Worm (Caenorhabditis elegans): ENCODE data around the gene nspb-2.
"Not testable (repeated sequence)": the region's sequence is repeated elsewhere in the genome, so short reads cannot be mapped to it uniquely, and the experiment has no call there.

The nspb-2 gene

DNA sequence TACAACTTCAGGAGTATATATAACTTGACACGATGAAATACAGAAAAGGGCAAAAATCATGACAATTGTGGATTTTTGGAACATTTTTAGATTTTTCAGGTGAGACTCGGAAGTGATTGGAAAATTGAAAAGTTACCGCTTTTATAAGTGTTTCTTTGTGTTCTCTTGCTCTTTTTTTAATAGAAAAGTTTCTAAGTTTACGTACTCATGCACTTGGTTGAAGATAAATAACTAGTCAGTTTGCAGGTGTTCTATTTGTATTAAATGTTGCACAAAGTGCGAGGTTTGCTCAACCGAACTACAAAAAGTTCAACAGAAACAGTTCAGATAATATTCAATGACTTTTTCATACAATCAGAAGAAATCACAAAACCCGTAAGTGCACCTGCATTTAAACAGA is 3.4 kb downstream of the nspb-2 start, which contains the start of gene nspb-3:
nspb-3 (minus strand) TSS at position 101 of the 400 bp plus-strand sequence.
- not testable (repeated sequence) for TF ChIP-seq ceh-88 (GFP tag; IDR thresholded peaks at IDR 0.05); nhr-84 (tag; optimal IDR thresholded peaks at IDR 0.05); mab-9 (GFP tag; IDR thresholded peaks at IDR 0.05)

ce11 chrIV:6595912-6596311 is 4.4 kb downstream of the nspb-2 start, which contains the start of gene F38A5.22:
F38A5.22 (minus strand) TSS chrIV:6595940.
- no peak for TF ChIP-seq ceh-63 (GFP tag; optimal IDR thresholded peaks at IDR 0.05)
- no peak for TF ChIP-seq mef-2 (tag; optimal IDR thresholded peaks at IDR 0.05)
- no peak for TF ChIP-seq unc-62 (GFP tag; optimal IDR thresholded peaks at IDR 0.05)
- no peak for TF ChIP-seq nhr-19 (GFP tag; conservative IDR thresholded peaks at IDR 0.05)
- TF ChIP-seq snpc-4 (tag; optimal IDR thresholded peaks at IDR 0.05), result no peak
- TF ChIP-seq tlp-1 (tag; optimal IDR thresholded peaks at IDR 0.05), result no peak
- no peak for TF ChIP-seq mab-9 (GFP tag; IDR thresholded peaks at IDR 0.05)

DNA sequence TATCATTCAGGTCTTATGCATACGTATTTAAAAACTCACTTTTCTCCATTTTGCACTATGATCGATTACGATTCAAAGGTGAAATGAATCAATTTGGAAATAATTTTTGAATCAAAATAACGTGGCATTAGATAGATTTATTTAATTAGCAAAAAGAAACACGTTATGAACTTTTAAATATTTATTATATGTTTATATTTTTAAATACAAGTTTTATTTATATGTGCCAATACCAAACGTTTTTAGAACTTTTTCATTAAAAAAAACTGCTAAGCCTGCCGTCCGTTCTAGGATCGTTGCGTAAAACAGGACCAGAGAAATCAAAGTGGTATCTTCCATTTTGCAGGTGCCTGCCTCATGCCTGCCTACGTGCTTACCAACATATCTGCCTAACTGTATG is 5.8 kb downstream of the nspb-2 start, which contains the start of gene F38A5.6:
F38A5.6 (minus strand) TSS at position 101 of the 400 bp plus-strand sequence.
- TF ChIP-seq efl-1 (optimal IDR thresholded peaks at IDR 0.05) (no peak), efl-1 (GFP tag; optimal IDR thresholded peaks at IDR 0.05 in 1 of 2) (peak in 1 of 2 experiments; percentile 88), nhr-71 (tag; optimal IDR thresholded peaks at IDR 0.05) (no peak)

DNA sequence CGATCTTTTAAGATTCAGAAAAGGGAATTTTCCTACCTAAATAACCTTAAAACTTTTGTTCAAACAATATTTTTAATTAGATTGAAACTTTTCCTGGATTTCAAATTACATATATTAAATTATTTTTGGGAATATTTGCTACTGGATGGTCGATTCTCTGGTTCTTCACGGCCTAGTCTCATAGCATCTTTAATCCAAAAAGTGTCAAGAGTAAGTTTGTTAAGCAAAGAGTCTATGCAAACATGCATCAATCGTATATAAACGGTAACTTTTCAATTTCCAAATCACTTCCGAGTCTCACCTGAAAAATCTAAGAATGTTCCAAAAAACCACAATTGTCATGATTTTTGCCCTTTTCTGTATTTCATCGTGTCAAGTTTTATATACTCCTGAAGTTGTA is 6.4 kb downstream of the nspb-2 start, which contains the start of gene nspb-4:
nspb-4 (plus strand) TSS at position 301 of the 400 bp plus-strand sequence.
- TF ChIP-seq skn-1 (tag; optimal IDR thresholded peaks at IDR 0.05); fos-1 (tag; optimal IDR thresholded peaks at IDR 0.05); pag-3 (tag; optimal IDR thresholded peaks at IDR 0.05; ENCODE audit: borderline replicate concordance, insufficient read depth): not testable (repeated sequence)

DNA sequence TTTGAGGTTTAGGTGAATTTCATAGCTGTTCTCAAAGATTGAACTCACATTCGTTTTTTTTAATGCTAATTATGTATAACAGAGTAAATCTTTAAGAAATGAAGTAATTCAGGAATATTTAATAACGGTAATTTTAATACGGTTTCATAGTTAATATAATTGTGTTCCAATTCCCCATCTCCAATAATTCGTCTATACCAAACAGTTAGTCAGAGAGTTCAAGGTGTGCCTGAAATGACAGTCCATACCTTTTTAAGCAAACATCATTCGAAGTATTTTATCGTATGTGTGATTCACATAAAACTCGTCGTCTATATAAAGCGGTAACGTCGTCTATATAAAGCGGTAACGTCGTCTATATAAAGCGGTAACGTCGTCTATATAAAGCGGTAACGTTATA is 7.2 kb downstream of the nspb-2 start, which contains the start of gene nspb-5:
nspb-5 (plus strand) TSS at position 301 of the 400 bp plus-strand sequence.
- not testable (repeated sequence) for TF ChIP-seq mdl-1, nhr-77, pqm-1 (tag; optimal IDR thresholded peaks at IDR 0.05)

DNA sequence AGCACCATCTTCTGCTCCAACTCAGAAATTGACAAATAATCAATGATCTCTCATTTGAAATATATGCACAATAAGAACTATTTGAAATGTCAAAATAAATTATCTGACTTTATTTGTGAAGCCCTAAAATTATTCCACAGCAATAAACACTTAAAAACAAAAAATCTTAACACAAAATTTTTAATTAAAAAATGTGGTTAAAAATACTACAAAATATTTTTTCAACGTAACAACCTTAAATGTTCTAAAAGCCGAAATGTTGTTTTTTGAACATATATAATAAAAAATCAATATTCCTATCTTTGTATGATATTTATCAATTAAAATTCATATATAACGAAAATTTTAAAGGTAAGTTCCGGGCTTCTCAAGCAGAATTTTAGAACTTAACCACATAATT is 8.0 kb downstream of the nspb-2 start, which contains the start of gene F38A5.8:
F38A5.8 (plus strand) TSS at position 301 of the 400 bp plus-strand sequence.
- TF ChIP-seq sup-37 (GFP tag; optimal IDR thresholded peaks at IDR 0.05) (no peak), sox-4 (tag; optimal IDR thresholded peaks at IDR 0.05) (no peak), alr-1 (tag; optimal IDR thresholded peaks at IDR 0.05; ENCODE audit: borderline replicate concordance) (no peak), vab-15 (tag; optimal IDR thresholded peaks at IDR 0.05) (no peak), ama-1 (optimal IDR thresholded peaks at IDR 0.05) (no peak), ztf-4 (tag; optimal IDR thresholded peaks at IDR 0.05) (no peak), snu-23 (GFP tag; optimal IDR thresholded peaks at IDR 0.05) (no peak), xbp-1 (tag; optimal IDR thresholded peaks at IDR 0.05) (no peak), rnt-1 (tag; optimal IDR thresholded peaks at IDR 0.05) (no peak), elt-2 (tag; optimal IDR thresholded peaks at IDR 0.05) (no peak), ceh-82 (tag; optimal IDR thresholded peaks at IDR 0.05) (no peak)

- TF ChIP-seq unc-130 (tag; optimal IDR thresholded peaks at IDR 0.05) (no peak), aly-2 (tag; optimal IDR thresholded peaks at IDR 0.05) (no peak), elt-2 (tag; optimal IDR thresholded peaks at IDR 0.05) (no peak), nhr-90 (tag; optimal IDR thresholded peaks at IDR 0.05; ENCODE audit: poor library complexity) (no peak), ceh-82 (tag; optimal IDR thresholded peaks at IDR 0.05) (peak in 1 of 3 experiments; percentile 18), nhr-84 (tag; optimal IDR thresholded peaks at IDR 0.05) (no peak), nhr-20 (tag; optimal IDR thresholded peaks at IDR 0.05) (no peak), egl-13 (tag; optimal IDR thresholded peaks at IDR 0.05) (no peak), nhr-71 (tag; optimal IDR thresholded peaks at IDR 0.05) (no peak), unc-86 (tag; optimal IDR thresholded peaks at IDR 0.05) (no peak), irx-1 (tag; optimal IDR thresholded peaks at IDR 0.05) (no peak), ceh-8 (GFP tag; optimal IDR thresholded peaks at IDR 0.05) (no peak), grh-1 (GFP tag; IDR thresholded peaks at IDR 0.05) (no peak), unc-98 (GFP tag; IDR thresholded peaks at IDR 0.05) (no peak), ceh-63 (GFP tag; optimal IDR thresholded peaks at IDR 0.05) (no peak), C34B4.2 (tag; optimal IDR thresholded peaks at IDR 0.05) (no peak), efl-1 (optimal IDR thresholded peaks at IDR 0.05) (peak; percentile 21 to 25), efl-1 (GFP tag; optimal IDR thresholded peaks at IDR 0.05 in 1 of 2) (peak; percentile 22 to 31), unc-30 (tag; optimal IDR thresholded peaks at IDR 0.05) (no peak)
Observed at ce11 chrIV:6601213-6601724, 9.8 kb downstream of the nspb-2 start, which contains the start of gene sup-36. sup-36 (plus strand) TSS chrIV:6601674.
